Fruit fly (Drosophila melanogaster) Kc167 (cell line): ENCODE data around the gene CG11370.

Source experiments
- Myc ChIP-seq: fragments of >200 bp; optimal IDR thresholded peaks from 2 replicates; lab custom pipeline; 2017; ENCODE audit warnings: missing external identifiers
- Sin3A ChIP-seq: fragments of >200 bp; optimal IDR thresholded peaks from 2 replicates; lab custom pipeline; 2018; ENCODE audit warnings: missing external identifiers
- insv ChIP-seq: fragments of >200 bp; optimal IDR thresholded peaks from 3 replicates; lab custom pipeline; 2018; ENCODE audit warnings: missing external identifiers
- ttk ChIP-seq: sonication (Bioruptor generic); optimal IDR thresholded peaks from 2 replicates; lab custom pipeline; 2017; ENCODE audit warnings: missing external identifiers

DNA sequence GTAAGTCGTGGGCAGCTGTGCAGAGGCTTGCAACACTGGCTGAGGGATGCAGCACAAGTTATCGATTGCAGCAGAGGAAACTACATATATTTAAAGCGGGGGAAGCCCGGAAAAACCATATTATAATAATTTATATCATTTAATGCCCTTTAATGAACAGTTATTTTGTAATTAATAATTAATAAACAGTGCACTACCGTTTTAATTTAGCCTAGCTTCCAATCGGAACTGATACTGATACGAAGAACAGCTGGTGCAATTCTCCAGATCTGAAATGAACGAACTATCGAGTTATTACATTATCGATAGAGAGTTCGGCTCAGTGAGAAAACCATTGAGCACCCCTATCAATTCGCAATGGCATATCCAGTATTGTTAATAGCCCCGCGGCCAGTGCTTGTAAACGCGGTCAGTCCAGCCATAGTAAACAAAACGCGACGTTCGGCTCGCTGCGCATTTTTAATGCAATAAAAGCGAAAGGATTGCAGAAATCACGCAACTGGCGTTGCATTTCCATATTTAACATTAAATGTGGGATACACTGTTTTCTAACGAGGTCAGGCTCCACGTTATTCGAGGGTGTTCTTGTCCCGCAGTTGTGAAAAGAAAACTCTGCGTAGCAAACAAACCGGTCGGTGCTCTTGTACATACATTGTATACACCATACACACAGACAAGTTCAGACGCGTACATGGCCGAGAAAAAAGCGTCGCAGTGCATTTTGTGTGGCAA, 29.6 kb downstream of the CG11370 start, which contains the start of gene CG7369:
- TF ChIP-seq ttk (lab: Kevin White, UChicago) (no peak), Myc (lab: Kevin White, UChicago) (no peak), insv (lab: Kevin White, UChicago) (no peak), Sin3A (lab: Kevin White, UChicago) (no peak)
